Fruit fly (Drosophila melanogaster) whole organism, adult: ENCODE data around the gene CG42538.
A peak's percentile ranks its signal among the peaks of the same experiment; 100 is the strongest.

Source experiments
- CG11617 ChIP-seq: fragments of 200-800 bp; sonication (Bioruptor generic); optimal IDR thresholded peaks from 2 replicates; lab custom pipeline; 2017; ENCODE audit warnings: mild to moderate bottlenecking, missing biosample characterization, missing genetic modification reagents, missing genetic modification characterization
- CG12768 ChIP-seq: fragments of 200-800 bp; sonication (Bioruptor generic); optimal IDR thresholded peaks from 2 replicates; lab custom pipeline; 2017; ENCODE audit warnings: missing biosample characterization, missing genetic modification characterization, mild to moderate bottlenecking, moderate library complexity, missing genetic modification reagents
- CG14711 ChIP-seq: fragments of 200-800 bp; sonication (Bioruptor generic); optimal IDR thresholded peaks from 2 replicates; lab custom pipeline; 2018; ENCODE audit warnings: missing biosample characterization, mild to moderate bottlenecking, missing genetic modification characterization, moderate library complexity
- CG1620 ChIP-seq: fragments of 200-800 bp; sonication (Bioruptor generic); optimal IDR thresholded peaks from 2 replicates; lab custom pipeline; 2016; ENCODE audit warnings: missing biosample characterization, missing genetic modification characterization
- CG33017 ChIP-seq: fragments of 200-800 bp; sonication (Bioruptor generic); optimal IDR thresholded peaks from 2 replicates; lab custom pipeline; 2018; ENCODE audit warnings: missing biosample characterization, mild to moderate bottlenecking, missing genetic modification characterization, moderate library complexity
- CG5204 ChIP-seq: fragments of 200-800 bp; sonication (Bioruptor generic); optimal IDR thresholded peaks from 2 replicates; lab custom pipeline; 2016; ENCODE audit warnings: missing biosample characterization, missing genetic modification characterization
- CG7045 ChIP-seq: fragments of 200-800 bp; sonication (Bioruptor generic); optimal IDR thresholded peaks from 2 replicates; lab custom pipeline; 2017; ENCODE audit warnings: missing biosample characterization, mild to moderate bottlenecking, missing genetic modification characterization
- CG7101 ChIP-seq: fragments of 200-800 bp; sonication (Bioruptor generic); optimal IDR thresholded peaks from 2 replicates; lab custom pipeline; 2018; ENCODE audit warnings: missing biosample characterization, mild to moderate bottlenecking, missing genetic modification characterization, moderate library complexity
- Clk ChIP-seq: fragments of 200-800 bp; sonication (Bioruptor generic); optimal IDR thresholded peaks from 2 replicates; lab custom pipeline; 2017; ENCODE audit warnings: missing biosample characterization, missing genetic modification characterization
- Crg-1 ChIP-seq: fragments of 200-800 bp; sonication (Bioruptor generic); optimal IDR thresholded peaks from 2 replicates; lab custom pipeline; 2016; ENCODE audit warnings: missing biosample characterization, missing genetic modification characterization
- Hr96 ChIP-seq: fragments of 200-800 bp; sonication (Bioruptor generic); optimal IDR thresholded peaks from 2 replicates; lab custom pipeline; 2016; ENCODE audit warnings: missing biosample characterization, missing genetic modification characterization
- Mnt ChIP-seq: fragments of 200-800 bp; sonication (Bioruptor generic); optimal IDR thresholded peaks from 2 replicates; lab custom pipeline; 2016; ENCODE audit warnings: missing biosample characterization, mild to moderate bottlenecking, missing genetic modification characterization
- bab1 ChIP-seq: fragments of 200-800 bp; sonication (Bioruptor generic); optimal IDR thresholded peaks from 3 replicates; lab custom pipeline; 2019; ENCODE audit warnings: missing biosample characterization, mild to moderate bottlenecking, missing genetic modification characterization, moderate library complexity
- cic ChIP-seq: fragments of 200-800 bp; sonication (Bioruptor generic); optimal IDR thresholded peaks from 2 replicates; lab custom pipeline; 2017; ENCODE audit warnings: missing biosample characterization, mild to moderate bottlenecking, missing genetic modification characterization, moderate library complexity
- cnc ChIP-seq, 2 experiments: fragments of >200 bp; optimal IDR thresholded peaks; 2 replicates each; lab custom pipeline; 2017
- kay ChIP-seq: fragments of 200-800 bp; sonication (Bioruptor generic); peaks from one replicate; lab custom pipeline; 2016; ENCODE audit warnings: missing biosample characterization, missing genetic modification characterization, borderline replicate concordance
- ovo ChIP-seq: fragments of 200-800 bp; sonication (Bioruptor generic); optimal IDR thresholded peaks from 2 replicates; lab custom pipeline; 2016; ENCODE audit warnings: missing biosample characterization, missing genetic modification characterization
- pad ChIP-seq: fragments of 200-800 bp; sonication (Bioruptor generic); optimal IDR thresholded peaks from 3 replicates; lab custom pipeline; 2017; ENCODE audit warnings: missing biosample characterization, missing genetic modification characterization, mild to moderate bottlenecking, moderate library complexity, missing genetic modification reagents
- tj ChIP-seq: fragments of 200-800 bp; sonication (Bioruptor generic); optimal IDR thresholded peaks from 3 replicates; lab custom pipeline; 2017; ENCODE audit warnings: missing biosample characterization, mild to moderate bottlenecking, missing genetic modification characterization, moderate library complexity
- toe ChIP-seq: fragments of 200-800 bp; sonication (Bioruptor generic); optimal IDR thresholded peaks from 2 replicates; lab custom pipeline; 2016; ENCODE audit warnings: missing biosample characterization, missing genetic modification characterization

The CG42538 gene

dm6 chr3L:16028924-16029323 is 5.4 kb upstream of the CG42538 start:
- TF ChIP-seq pad (GFP tag; lab: Kevin White, UChicago) (no peak), CG7045 (GFP tag; lab: Kevin White, UChicago) (no peak), bab1 (GFP tag; lab: Kevin White, UChicago) (no peak), cnc (optimal IDR thresholded peaks at IDR 0.05; lab: Kevin White, UChicago) (no peak), ovo (GFP tag; lab: Kevin White, UChicago) (no peak), CG14711 (no peak), cic (GFP tag; lab: Kevin White, UChicago) (no peak), toe (no peak), Hr96 (GFP tag; lab: Kevin White, UChicago) (no peak), Mnt (GFP tag; lab: Kevin White, UChicago) (no peak), tj (GFP tag; lab: Kevin White, UChicago) (no peak), CG7101 (tag; lab: Kevin White, UChicago) (no peak), CG1620 (GFP tag; lab: Kevin White, UChicago) (no peak), Clk (GFP tag; lab: Kevin White, UChicago) (no peak), kay (no peak), CG12768 (GFP tag; lab: Kevin White, UChicago) (no peak), CG33017 (no peak), CG11617 (GFP tag; lab: Kevin White, UChicago) (no peak), Crg-1 (GFP tag; lab: Kevin White, UChicago) (no peak)

DNA sequence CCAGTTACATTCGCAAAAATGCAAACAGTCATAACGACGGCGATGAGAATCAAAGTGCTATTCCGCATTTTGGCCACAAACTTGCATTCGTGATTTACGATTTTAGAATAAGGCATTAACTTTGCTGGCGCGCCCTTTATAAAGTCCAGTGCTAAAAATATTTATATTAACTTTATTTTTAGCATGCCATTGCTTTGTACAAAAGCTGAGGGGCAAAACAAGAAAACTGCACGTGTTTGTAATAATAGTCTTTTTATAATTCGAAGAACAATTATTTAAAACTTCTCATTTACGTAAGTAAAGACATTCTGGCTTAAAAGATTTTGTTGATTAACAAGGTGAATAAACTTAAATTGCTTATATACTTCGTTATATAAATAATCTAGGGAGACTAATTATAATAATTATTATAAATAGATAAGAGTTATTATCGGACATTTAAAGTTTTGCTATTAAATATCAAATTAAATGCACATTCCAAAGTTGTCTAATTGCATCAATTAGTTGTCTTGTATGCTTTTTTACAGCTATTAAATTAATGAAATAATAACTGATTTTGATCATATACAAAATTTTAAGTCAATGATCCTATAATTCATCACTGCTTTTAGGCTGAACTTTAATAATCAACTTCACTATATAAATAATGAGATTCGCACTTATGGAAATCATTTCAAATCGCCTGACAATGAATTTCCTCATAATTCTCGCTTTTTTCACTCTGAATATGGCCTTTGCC is 1.1 kb upstream of the CG42538 start, which contains the start of the genes CG42717 and CG42716:
CG42717 (minus strand) TSS at position 101 of the 739 bp plus-strand sequence.
CG42716 (plus strand) TSS at position 689 of the 739 bp plus-strand sequence.
- no peak for TF ChIP-seq CG1620 (GFP tag; lab: Kevin White, UChicago)
- no peak for TF ChIP-seq CG7045 (GFP tag; lab: Kevin White, UChicago)
- no peak for TF ChIP-seq cic (GFP tag; lab: Kevin White, UChicago)

dm6 chr3L:16035185-16035584 is 861 bp downstream of the CG42538 start, which contains the start of gene CG5895:
CG5895 (plus strand) TSS chr3L:16035485.
- TF ChIP-seq toe = no peak
- TF ChIP-seq tj (GFP tag; lab: Kevin White, UChicago) = no peak
- TF ChIP-seq Clk (GFP tag; lab: Kevin White, UChicago) = no peak
- TF ChIP-seq CG5204 (GFP tag; lab: Kevin White, UChicago) = no peak
- no peak for TF ChIP-seq Hr96 (GFP tag; lab: Kevin White, UChicago)
- no peak for TF ChIP-seq cic (GFP tag; lab: Kevin White, UChicago)
- no peak for TF ChIP-seq pad (GFP tag; lab: Kevin White, UChicago)
- no peak for TF ChIP-seq CG14711
- TF ChIP-seq Mnt (GFP tag; lab: Kevin White, UChicago) = no peak
- no peak for TF ChIP-seq cnc (optimal IDR thresholded peaks at IDR 0.05; lab: Kevin White, UChicago)
- TF ChIP-seq CG7045 (GFP tag; lab: Kevin White, UChicago) = no peak

- TF ChIP-seq CG7101 (tag; lab: Kevin White, UChicago) = peak; percentile 58
- peak; percentile 98 for TF ChIP-seq kay
- TF ChIP-seq tj (GFP tag; lab: Kevin White, UChicago) = no peak
- TF ChIP-seq cnc (optimal IDR thresholded peaks at IDR 0.05; lab: Kevin White, UChicago) = no peak
- no peak for TF ChIP-seq CG11617 (GFP tag; lab: Kevin White, UChicago)
- peak; percentile 4 for TF ChIP-seq Clk (GFP tag; lab: Kevin White, UChicago)
- TF ChIP-seq Crg-1 (GFP tag; lab: Kevin White, UChicago) = peak; percentile 41
- peak; percentile 31 for TF ChIP-seq Hr96 (GFP tag; lab: Kevin White, UChicago)
- peak; percentile 52 for TF ChIP-seq CG14711
- peak; percentile 83 for TF ChIP-seq bab1 (GFP tag; lab: Kevin White, UChicago)
- no peak for TF ChIP-seq CG12768 (GFP tag; lab: Kevin White, UChicago)
- peak; percentile 46 for TF ChIP-seq CG5204 (GFP tag; lab: Kevin White, UChicago)
- peak; percentile 51 for TF ChIP-seq CG7045 (GFP tag; lab: Kevin White, UChicago)
- peak; percentile 27 for TF ChIP-seq ovo (GFP tag; lab: Kevin White, UChicago)
- TF ChIP-seq toe = peak; percentile 16
- TF ChIP-seq CG33017 = no peak
- TF ChIP-seq cic (GFP tag; lab: Kevin White, UChicago) = no peak
- peak; percentile 31 for TF ChIP-seq CG1620 (GFP tag; lab: Kevin White, UChicago)
- no peak for TF ChIP-seq pad (GFP tag; lab: Kevin White, UChicago)
- no peak for TF ChIP-seq Mnt (GFP tag; lab: Kevin White, UChicago)
Measured at dm6 chr3L:16037048-16037477, 2.7 kb downstream of the CG42538 start.

dm6 chr3L:16037690-16038332 is 3.5 kb downstream of the CG42538 start:
- TF ChIP-seq Clk (GFP tag; lab: Kevin White, UChicago) (no peak), CG14711 (no peak), CG7045 (GFP tag; lab: Kevin White, UChicago) (no peak), ovo (GFP tag; lab: Kevin White, UChicago) (peak; percentile 23), CG5204 (GFP tag; lab: Kevin White, UChicago) (no peak), CG12768 (GFP tag; lab: Kevin White, UChicago) (peak; percentile 71), CG11617 (GFP tag; lab: Kevin White, UChicago) (no peak), cic (GFP tag; lab: Kevin White, UChicago) (peak; percentile 8), toe (no peak), CG1620 (GFP tag; lab: Kevin White, UChicago) (no peak), tj (GFP tag; lab: Kevin White, UChicago) (peak; percentile 57), bab1 (GFP tag; lab: Kevin White, UChicago) (no peak), CG33017 (peak; percentile 15), Crg-1 (GFP tag; lab: Kevin White, UChicago) (no peak), pad (GFP tag; lab: Kevin White, UChicago) (no peak), CG7101 (tag; lab: Kevin White, UChicago) (peak; percentile 16), Hr96 (GFP tag; lab: Kevin White, UChicago) (no peak), cnc (optimal IDR thresholded peaks at IDR 0.05; lab: Kevin White, UChicago) (no peak), kay (peak; percentile 84), Mnt (GFP tag; lab: Kevin White, UChicago) (peak; percentile 52)
